Fruit fly (Drosophila melanogaster) whole organism, embryonic: ENCODE results near the gene Irbp18.

Source experiments
- ATbp ChIP-seq: fragments of 200-800 bp; sonication (Bioruptor generic); optimal IDR thresholded peaks from 2 replicates; lab custom pipeline; 2017; ENCODE audit warnings: missing biosample characterization, mild to moderate bottlenecking, missing genetic modification characterization, missing genetic modification reagents
- Atf3 ChIP-seq: fragments of 200-800 bp; sonication (Bioruptor generic); optimal IDR thresholded peaks from 3 replicates; lab custom pipeline; 2016; ENCODE audit warnings: missing biosample characterization, missing genetic modification characterization
- CG1024 ChIP-seq: fragments of 200-800 bp; sonication (Bioruptor generic); IDR thresholded peaks from 2 replicates; pipeline ENCODE4 v1.3.6; 2022; ENCODE audit warnings: missing biosample characterization, missing genetic modification characterization
- CG10321 ChIP-seq: fragments of 200-800 bp; sonication (Bioruptor generic); IDR thresholded peaks from 2 replicates; pipeline ENCODE4 v1.3.6; 2022; ENCODE audit warnings: missing biosample characterization, missing genetic modification characterization
- CG10979 ChIP-seq: fragments of 200-800 bp; sonication (Bioruptor generic); optimal IDR thresholded peaks from 2 replicates; lab custom pipeline; 2018; ENCODE audit warnings: missing biosample characterization, mild to moderate bottlenecking, missing genetic modification characterization, moderate library complexity
- CG11504 ChIP-seq: fragments of 200-800 bp; sonication (Bioruptor generic); optimal IDR thresholded peaks from 3 replicates; lab custom pipeline; 2019; ENCODE audit warnings: missing biosample characterization, mild to moderate bottlenecking, missing genetic modification characterization, moderate library complexity
- CG11560 ChIP-seq: fragments of 200-800 bp; sonication (Bioruptor generic); IDR thresholded peaks from 3 replicates; pipeline ENCODE4 v1.3.6; 2022; ENCODE audit warnings: missing biosample characterization, missing genetic modification characterization
- CG13775 ChIP-seq: fragments of 200-800 bp; sonication (Bioruptor generic); optimal IDR thresholded peaks from 3 replicates; lab custom pipeline; 2017; ENCODE audit warnings: missing biosample characterization, mild to moderate bottlenecking, missing genetic modification characterization
- CG14667 ChIP-seq: fragments of 200-800 bp; sonication (Bioruptor generic); IDR thresholded peaks from 2 replicates; pipeline ENCODE4 v1.3.6; 2022; ENCODE audit warnings: missing biosample characterization, missing genetic modification characterization
- CG14965 ChIP-seq: fragments of 200-800 bp; sonication (Bioruptor generic); optimal IDR thresholded peaks from 2 replicates; lab custom pipeline; 2016; ENCODE audit warnings: missing biosample characterization, missing genetic modification characterization, borderline replicate concordance
- CG16813 ChIP-seq: fragments of 200-800 bp; sonication (Bioruptor generic); IDR thresholded peaks from 3 replicates; pipeline ENCODE4 v1.3.6; 2022; ENCODE audit warnings: missing biosample characterization, missing genetic modification characterization; ENCODE audit not compliant: partially characterized antibody
- CG18619 ChIP-seq: fragments of 200-800 bp; sonication (Bioruptor generic); optimal IDR thresholded peaks from 3 replicates; lab custom pipeline; 2017; ENCODE audit warnings: missing biosample characterization, mild to moderate bottlenecking, missing genetic modification characterization
- CG2712 ChIP-seq: fragments of 200-800 bp; optimal IDR thresholded peaks from 3 replicates; lab custom pipeline; 2019; ENCODE audit warnings: missing biosample characterization, mild to moderate bottlenecking, missing genetic modification characterization, moderate library complexity
- CG31365 ChIP-seq: fragments of 200-800 bp; sonication (Bioruptor generic); optimal IDR thresholded peaks from 2 replicates; lab custom pipeline; 2018; ENCODE audit warnings: missing biosample characterization, mild to moderate bottlenecking, missing genetic modification characterization
- CG33213 ChIP-seq: fragments of 200-800 bp; sonication (Bioruptor generic); optimal IDR thresholded peaks from 3 replicates; lab custom pipeline; 2016; ENCODE audit warnings: missing biosample characterization, missing genetic modification characterization
- CG33557 ChIP-seq: fragments of 200-800 bp; sonication (Bioruptor generic); optimal IDR thresholded peaks from 2 replicates; lab custom pipeline; 2019; ENCODE audit warnings: missing biosample characterization, mild to moderate bottlenecking, missing genetic modification characterization, moderate library complexity
- CG42726 ChIP-seq: fragments of 200-800 bp; sonication (Bioruptor generic); IDR thresholded peaks from 2 replicates; pipeline ENCODE4 v1.3.6; 2022; ENCODE audit warnings: missing biosample characterization, missing genetic modification characterization; ENCODE audit not compliant: partially characterized antibody
- CG43689 ChIP-seq: fragments of 200-800 bp; sonication (Bioruptor generic); IDR thresholded peaks from 2 replicates; pipeline ENCODE4 v1.3.6; 2022; ENCODE audit warnings: missing biosample characterization, missing genetic modification characterization
- CG5245 ChIP-seq: fragments of 200-800 bp; sonication (Bioruptor generic); optimal IDR thresholded peaks from 3 replicates; lab custom pipeline; 2016; ENCODE audit warnings: missing biosample characterization, missing genetic modification characterization
- CG6272 ChIP-seq: fragments of 200-800 bp; sonication (Bioruptor generic); IDR thresholded peaks from 2 replicates; pipeline ENCODE4 v1.3.6; 2022; ENCODE audit warnings: missing biosample characterization, missing genetic modification characterization
- CG6765 ChIP-seq: fragments of 200-800 bp; sonication (Bioruptor generic); optimal IDR thresholded peaks from 3 replicates; lab custom pipeline; 2017; ENCODE audit warnings: missing biosample characterization, mild to moderate bottlenecking, missing genetic modification characterization
- CG7271 ChIP-seq: fragments of 200-800 bp; sonication (Bioruptor generic); optimal IDR thresholded peaks from 2 replicates; lab custom pipeline; 2018; ENCODE audit warnings: missing biosample characterization, mild to moderate bottlenecking, missing genetic modification characterization, moderate library complexity
- CG7963 ChIP-seq: fragments of 200-800 bp; sonication (Bioruptor generic); IDR thresholded peaks from 3 replicates; pipeline ENCODE4 v1.3.6; 2022; ENCODE audit warnings: missing biosample characterization, missing genetic modification characterization; ENCODE audit not compliant: partially characterized antibody
- CG8290 ChIP-seq, 3 experiments: fragments of 200-800 bp; sonication (Bioruptor generic); optimal IDR thresholded peaks; 2 replicates each; lab custom pipeline; 2016 to 2019; ENCODE audit warnings: missing biosample characterization in 3 of 3, missing genetic modification characterization in 3 of 3, mild to moderate bottlenecking in 2 of 3, moderate library complexity in 1 of 3
- CG8944 ChIP-seq: fragments of 200-800 bp; sonication (Bioruptor generic); optimal IDR thresholded peaks from 3 replicates; lab custom pipeline; 2016; ENCODE audit warnings: missing biosample characterization, missing genetic modification characterization
- CHES-1-like ChIP-seq: fragments of 200-800 bp; sonication (Bioruptor generic); optimal IDR thresholded peaks from 2 replicates; lab custom pipeline; 2016; ENCODE audit warnings: missing biosample characterization, missing genetic modification characterization
- D ChIP-seq, 2 experiments: fragments of 200-800 bp in 1 of 2; fragments of >200 bp in 1 of 2; sonication (Bioruptor generic) in 1 of 2; optimal IDR thresholded peaks; 2 replicates in 1 of 2; 3 replicates in 1 of 2; lab custom pipeline; 2017; ENCODE audit warnings: mild to moderate bottlenecking in 1 of 2, missing biosample characterization in 1 of 2, missing genetic modification characterization in 1 of 2, missing genetic modification reagents in 1 of 2
- Elba2 ChIP-seq: fragments of 200-800 bp; sonication (Bioruptor generic); optimal IDR thresholded peaks from 3 replicates; lab custom pipeline; 2016; ENCODE audit warnings: missing biosample characterization, missing genetic modification characterization
- Ets65A ChIP-seq: fragments of 200-800 bp; sonication (Bioruptor generic); peaks from one replicate; lab custom pipeline; 2016; ENCODE audit warnings: missing biosample characterization, missing genetic modification characterization
- Gsc ChIP-seq: fragments of 200-800 bp; sonication (Bioruptor generic); IDR thresholded peaks from 2 replicates; pipeline ENCODE4 v1.3.6; 2022; ENCODE audit warnings: missing biosample characterization, missing genetic modification characterization
- HLH4C ChIP-seq: fragments of 200-800 bp; sonication (Bioruptor generic); IDR thresholded peaks from 3 replicates; pipeline ENCODE4 v1.3.6; 2022; ENCODE audit warnings: missing biosample characterization, missing genetic modification characterization; ENCODE audit not compliant: partially characterized antibody
- HLHmδ ChIP-seq: fragments of 200-800 bp; sonication (Bioruptor generic); optimal IDR thresholded peaks from 2 replicates; lab custom pipeline; 2018; ENCODE audit warnings: missing biosample characterization, mild to moderate bottlenecking, missing genetic modification characterization, moderate library complexity
- Hmx ChIP-seq: fragments of 200-800 bp; sonication (Bioruptor generic); optimal IDR thresholded peaks from 2 replicates; lab custom pipeline; 2016; ENCODE audit warnings: missing biosample characterization, missing genetic modification characterization
- Myb ChIP-seq: fragments of 200-800 bp; sonication (Bioruptor generic); optimal IDR thresholded peaks from 2 replicates; lab custom pipeline; 2016; ENCODE audit warnings: missing biosample characterization, missing genetic modification characterization
- Rx ChIP-seq: fragments of 200-800 bp; sonication (Bioruptor generic); IDR thresholded peaks from 2 replicates; pipeline ENCODE4 v1.3.6; 2022; ENCODE audit warnings: missing biosample characterization, missing genetic modification characterization
- br ChIP-seq: fragments of >200 bp; optimal IDR thresholded peaks from 2 replicates; lab custom pipeline; 2017
- cg ChIP-seq: fragments of 200-800 bp; sonication (Bioruptor generic); optimal IDR thresholded peaks from 3 replicates; lab custom pipeline; 2019; ENCODE audit warnings: missing biosample characterization, mild to moderate bottlenecking, missing genetic modification characterization, moderate library complexity
- disco-r ChIP-seq: fragments of 200-800 bp; sonication (Bioruptor generic); optimal IDR thresholded peaks from 2 replicates; lab custom pipeline; 2016; ENCODE audit warnings: missing biosample characterization, missing genetic modification characterization
- ftz-f1 ChIP-seq: fragments of 200-800 bp; sonication (Bioruptor generic); optimal IDR thresholded peaks from 2 replicates; lab custom pipeline; 2016; ENCODE audit warnings: missing biosample characterization, missing genetic modification characterization
- knrl ChIP-seq: fragments of 200-800 bp; sonication (Bioruptor generic); IDR thresholded peaks from 3 replicates; pipeline ENCODE4 v1.3.6; 2022; ENCODE audit warnings: missing biosample characterization, missing genetic modification characterization; ENCODE audit not compliant: partially characterized antibody
- lmd ChIP-seq: fragments of 200-800 bp; sonication (Bioruptor generic); IDR thresholded peaks from 2 replicates; pipeline ENCODE4 v1.3.6; 2022; ENCODE audit warnings: missing biosample characterization, missing genetic modification characterization
- nerfin-2 ChIP-seq: fragments of 200-800 bp; sonication (Bioruptor generic); IDR thresholded peaks from 2 replicates; pipeline ENCODE4 v1.3.6; 2022; ENCODE audit warnings: missing biosample characterization, missing genetic modification characterization; ENCODE audit not compliant: partially characterized antibody
- pzg ChIP-seq: fragments of 200-800 bp; sonication (Bioruptor generic); optimal IDR thresholded peaks from 3 replicates; lab custom pipeline; 2018; ENCODE audit warnings: missing biosample characterization, mild to moderate bottlenecking, missing genetic modification characterization, moderate library complexity
- rib ChIP-seq: fragments of 200-800 bp; sonication (Bioruptor generic); IDR thresholded peaks from 2 replicates; pipeline ENCODE4 v1.3.6; 2022; ENCODE audit warnings: missing biosample characterization, missing genetic modification characterization
- sima ChIP-seq: fragments of 200-800 bp; sonication (Bioruptor generic); optimal IDR thresholded peaks from 2 replicates; lab custom pipeline; 2016; ENCODE audit warnings: missing biosample characterization, missing genetic modification characterization
- slou ChIP-seq: fragments of 200-800 bp; sonication (Bioruptor generic); optimal IDR thresholded peaks from 3 replicates; lab custom pipeline; 2016; ENCODE audit warnings: missing biosample characterization, missing genetic modification characterization
- tap ChIP-seq: fragments of 200-800 bp; optimal IDR thresholded peaks from 3 replicates; lab custom pipeline; 2019; ENCODE audit warnings: missing biosample characterization, mild to moderate bottlenecking, missing genetic modification characterization, moderate library complexity
- vfl ChIP-seq: fragments of 200-800 bp; sonication (Bioruptor generic); optimal IDR thresholded peaks from 2 replicates; lab custom pipeline; 2016; ENCODE audit warnings: missing biosample characterization, missing genetic modification characterization
- wek ChIP-seq: fragments of 200-800 bp; sonication (Bioruptor generic); optimal IDR thresholded peaks from 3 replicates; lab custom pipeline; 2018; ENCODE audit warnings: missing biosample characterization, mild to moderate bottlenecking, missing genetic modification characterization, moderate library complexity
- zfh2 ChIP-seq: fragments of 200-800 bp; sonication (Bioruptor generic); optimal IDR thresholded peaks from 2 replicates; lab custom pipeline; 2016; ENCODE audit warnings: missing biosample characterization, missing genetic modification characterization

The Irbp18 gene

DNA sequence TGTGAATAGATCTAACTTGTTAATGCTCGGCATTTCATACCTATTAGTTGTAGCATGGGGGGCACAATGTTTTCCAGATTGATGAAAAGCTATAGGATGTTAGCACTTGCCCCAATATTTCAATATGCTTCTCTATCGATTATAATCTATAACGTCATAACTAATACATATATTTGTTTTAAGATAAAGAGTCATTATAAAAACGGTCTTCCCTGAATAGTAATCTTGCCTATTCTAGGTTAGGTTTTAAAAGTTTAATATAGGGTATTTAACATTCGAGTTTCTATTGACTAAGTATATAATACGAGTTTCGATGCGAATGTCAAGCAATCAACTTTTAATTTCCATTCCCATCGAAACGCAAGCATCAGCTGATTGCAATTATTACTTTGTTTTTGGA is 36.8 kb downstream of the Irbp18 start, which contains the start of the genes CG6321 and Blos2 (continued):
- TF ChIP-seq CG6765 (GFP tag; lab: Kevin White, UChicago), result peak; percentile 19
- TF ChIP-seq CG7963 (GFP tag; lab: Robert Waterston, UW), result no peak
- TF ChIP-seq CG14667, result no peak
- TF ChIP-seq ATbp (GFP tag; lab: Kevin White, UChicago), result peak; percentile 64
- no peak for TF ChIP-seq cg (GFP tag; lab: Kevin White, UChicago)
- TF ChIP-seq Rx (GFP tag; lab: Robert Waterston, UW), result peak; percentile 17; the same call in 1 of the 2 replicates
- peak; percentile 11 for TF ChIP-seq CHES-1-like
- TF ChIP-seq CG14965, result no peak
- TF ChIP-seq CG8944 (GFP tag; lab: Kevin White, UChicago), result no peak
- TF ChIP-seq CG10321 (GFP tag; lab: Robert Waterston, UW), result no peak
- TF ChIP-seq CG33557 (GFP tag; lab: Kevin White, UChicago), result peak; percentile 59
- no peak for TF ChIP-seq nerfin-2 (GFP tag; lab: Robert Waterston, UW)
- TF ChIP-seq tap (tag; lab: Kevin White, UChicago), result peak; percentile 84
- TF ChIP-seq CG2712 (tag; lab: Kevin White, UChicago), result peak; percentile 89
- TF ChIP-seq rib (GFP tag; lab: Robert Waterston, UW), result no peak
- no peak for TF ChIP-seq Hmx
- TF ChIP-seq HLHmδ, result no peak
- TF ChIP-seq wek (GFP tag; lab: Kevin White, UChicago), result peak; percentile 33
- TF ChIP-seq sima (GFP tag; lab: Kevin White, UChicago), result no peak
- TF ChIP-seq Atf3, result no peak
- TF ChIP-seq CG6272 (GFP tag; lab: Robert Waterston, UW), result no peak
- no peak for TF ChIP-seq br
- TF ChIP-seq CG8290 (GFP tag; optimal IDR thresholded peaks at IDR 0.05; lab: Kevin White, UChicago), result peak; percentile 31
- TF ChIP-seq CG8290 (tag; optimal IDR thresholded peaks at IDR 0.05; lab: Kevin White, UChicago), result peak in 1 of 2 experiments; percentile 61
- TF ChIP-seq HLH4C (GFP tag; lab: Robert Waterston, UW), result no peak
- TF ChIP-seq Gsc, result no peak
- peak; percentile 58 for TF ChIP-seq CG18619 (GFP tag; lab: Kevin White, UChicago)
- TF ChIP-seq D (optimal IDR thresholded peaks at IDR 0.05; lab: Kevin White, UChicago), result no peak
- peak; percentile 61 for TF ChIP-seq D (GFP tag; optimal IDR thresholded peaks at IDR 0.05; lab: Kevin White, UChicago)
- TF ChIP-seq CG10979 (tag; lab: Kevin White, UChicago), result peak; percentile 81
- no peak for TF ChIP-seq Elba2 (GFP tag; lab: Kevin White, UChicago)
- no peak for TF ChIP-seq Ets65A (GFP tag; lab: Kevin White, UChicago)
- peak; percentile 24 for TF ChIP-seq CG31365 (tag; lab: Kevin White, UChicago)
- TF ChIP-seq CG16813 (GFP tag; lab: Robert Waterston, UW), result no peak
- TF ChIP-seq disco-r (GFP tag; lab: Kevin White, UChicago), result no peak
- peak; percentile 46 for TF ChIP-seq CG33213 (GFP tag; lab: Kevin White, UChicago)
- no peak for TF ChIP-seq Myb (GFP tag; lab: Kevin White, UChicago)
- TF ChIP-seq CG1024 (GFP tag; lab: Robert Waterston, UW), result 0 out of 2 replicates have a peak, but pooled peaks have one; percentile 6
- TF ChIP-seq zfh2 (GFP tag; lab: Kevin White, UChicago), result no peak
- TF ChIP-seq lmd, result peak; percentile 68
- peak; percentile 8 for TF ChIP-seq slou
- no peak for TF ChIP-seq ftz-f1 (GFP tag; lab: Kevin White, UChicago)
- TF ChIP-seq CG42726 (GFP tag; lab: Robert Waterston, UW), result no peak
- peak; percentile 56 for TF ChIP-seq vfl (GFP tag; lab: Kevin White, UChicago)
- TF ChIP-seq CG11560 (tag; lab: Robert Waterston, UW), result no peak
- TF ChIP-seq knrl (GFP tag; lab: Robert Waterston, UW), result no peak
- TF ChIP-seq CG7271, result peak; percentile 18
- no peak for TF ChIP-seq CG43689 (GFP tag; lab: Robert Waterston, UW)
- TF ChIP-seq CG13775, result peak; percentile 61
- peak; percentile 39 for TF ChIP-seq CG5245 (GFP tag; lab: Kevin White, UChicago)
- peak; percentile 86 for TF ChIP-seq CG11504 (tag; lab: Kevin White, UChicago)
- peak; percentile 39 for TF ChIP-seq pzg (GFP tag; lab: Kevin White, UChicago)
